Worm (Caenorhabditis elegans) whole organism, L4 larva: ENCODE data around the gene C05D10.4.
A peak's percentile ranks its signal among the peaks of the same experiment; 100 is the strongest.

Source experiments
- D1046.2 ChIP-seq: fragments of 200-800 bp; sonication (Bioruptor generic); IDR thresholded peaks from 2 replicates; pipeline ENCODE4 v1.3.6; 2022; ENCODE audit warnings: missing genetic modification characterization, missing compliant biosample characterization
- F37D6.2 ChIP-seq: sonication (generic microtip); optimal IDR thresholded peaks from 2 replicates; lab custom pipeline; 2016; ENCODE audit warnings: mild to moderate bottlenecking, missing genetic modification characterization, missing compliant biosample characterization
- R02D3.7 ChIP-seq: fragments of 150-350 bp; sonication (generic microtip); optimal IDR thresholded peaks from 3 replicates; lab custom pipeline; 2014; ENCODE audit warnings: missing biosample characterization, missing genetic modification characterization
- ZK337.2 ChIP-seq: fragments of 200-800 bp; sonication (Bioruptor generic); IDR thresholded peaks from 2 replicates; pipeline ENCODE4 v1.3.6; 2022; ENCODE audit warnings: missing genetic modification reagents, missing genetic modification characterization, missing compliant biosample characterization
- aha-1 ChIP-seq: fragments of 150-350 bp; peaks from one replicate; lab custom pipeline; 2014; ENCODE audit warnings: missing biosample characterization, missing genetic modification characterization
- aly-2 ChIP-seq: sonication (generic microtip); optimal IDR thresholded peaks from 2 replicates; lab custom pipeline; 2018; ENCODE audit warnings: missing biosample characterization, missing genetic modification characterization
- ama-1 ChIP-seq: fragments of 150-350 bp; optimal IDR thresholded peaks from 2 replicates; lab custom pipeline; 2014; ENCODE audit warnings: inconsistent platforms, mixed read lengths
- attf-4 ChIP-seq: sonication (generic microtip); optimal IDR thresholded peaks from 3 replicates; lab custom pipeline; 2017; ENCODE audit warnings: missing biosample characterization, missing genetic modification characterization
- ces-1 ChIP-seq: fragments of 150-350 bp; sonication (generic microtip); optimal IDR thresholded peaks from 4 replicates; lab custom pipeline; 2014; ENCODE audit warnings: missing biosample characterization, missing genetic modification reagents, missing genetic modification characterization
- cey-2 ChIP-seq: sonication (generic microtip); optimal IDR thresholded peaks from 3 replicates; lab custom pipeline; 2017; ENCODE audit warnings: missing genetic modification characterization, mild to moderate bottlenecking, missing compliant biosample characterization, antibody characterized with exemption, borderline replicate concordance; ENCODE audit not compliant: insufficient read depth
- ctbp-1 ChIP-seq: fragments of 200-800 bp; sonication (Bioruptor generic); IDR thresholded peaks from 2 replicates; pipeline ENCODE4 v1.3.6; 2022; ENCODE audit warnings: missing genetic modification reagents, missing genetic modification characterization, missing compliant biosample characterization
- daf-16 ChIP-seq, 3 experiments: sonication (generic microtip); optimal IDR thresholded peaks; 2 replicates each; lab custom pipeline; 2016 to 2017; ENCODE audit warnings: missing genetic modification characterization in 3 of 3, missing genetic modification reagents in 3 of 3, mild to moderate bottlenecking in 2 of 3, missing compliant biosample characterization in 2 of 3, missing biosample characterization in 1 of 3, moderate library complexity in 1 of 3
- daf-19 ChIP-seq: fragments of 200-800 bp; sonication (Bioruptor generic); conservative IDR thresholded peaks from 2 replicates; pipeline ENCODE4 v1.3.6; 2022; ENCODE audit warnings: missing genetic modification characterization, missing compliant biosample characterization
- dmd-8 ChIP-seq: fragments of 200-800 bp; sonication (Bioruptor generic); IDR thresholded peaks from 2 replicates; pipeline ENCODE4 v1.3.6; 2022; ENCODE audit warnings: missing genetic modification characterization, missing compliant biosample characterization
- dpl-1 ChIP-seq: fragments of 150-350 bp; optimal IDR thresholded peaks from 2 replicates; lab custom pipeline; 2014; ENCODE audit warnings: missing biosample characterization, missing genetic modification reagents, missing genetic modification characterization
- duxl-1 ChIP-seq: sonication (generic microtip); optimal IDR thresholded peaks from 2 replicates; lab custom pipeline; 2016; ENCODE audit warnings: mild to moderate bottlenecking, missing genetic modification characterization, moderate library complexity, missing compliant biosample characterization; ENCODE audit not compliant: poor library complexity
- dve-1 ChIP-seq: sonication (generic microtip); optimal IDR thresholded peaks from 2 replicates; lab custom pipeline; 2017; ENCODE audit warnings: antibody characterized with exemption, mild to moderate bottlenecking, missing genetic modification characterization, missing compliant biosample characterization; ENCODE audit not compliant: insufficient read depth
- egl-27 ChIP-seq: sonication (generic microtip); optimal IDR thresholded peaks from 3 replicates; lab custom pipeline; 2017; ENCODE audit warnings: missing biosample characterization, missing genetic modification reagents, missing genetic modification characterization
- egl-43 ChIP-seq: fragments of 200-800 bp; sonication (Bioruptor generic); IDR thresholded peaks from 2 replicates; pipeline ENCODE4 v1.3.6; 2022; ENCODE audit warnings: missing genetic modification reagents, missing genetic modification characterization, missing compliant biosample characterization
- fkh-10 ChIP-seq: fragments of 150-350 bp; optimal IDR thresholded peaks from 2 replicates; lab custom pipeline; 2014; ENCODE audit warnings: missing biosample characterization, missing genetic modification reagents, missing genetic modification characterization
- hif-1 ChIP-seq, 2 experiments: sonication (generic microtip); optimal IDR thresholded peaks; 2 replicates each; lab custom pipeline; 2016 to 2017; ENCODE audit warnings: missing compliant biosample characterization in 2 of 2, missing genetic modification characterization in 2 of 2, missing genetic modification reagents in 2 of 2, missing genotype in 2 of 2, mild to moderate bottlenecking in 1 of 2
- hlh-11 ChIP-seq: fragments of 200-800 bp; sonication (Bioruptor generic); optimal IDR thresholded peaks from 2 replicates; lab custom pipeline; 2018; ENCODE audit warnings: mild to moderate bottlenecking, missing genetic modification characterization, missing compliant biosample characterization
- hmg-1.1 ChIP-seq: fragments of 200-800 bp; sonication (Bioruptor generic); IDR thresholded peaks from 2 replicates; pipeline ENCODE4 v1.3.6; 2022; ENCODE audit warnings: missing genetic modification reagents, missing genetic modification characterization, missing compliant biosample characterization
- lir-3 ChIP-seq: sonication (generic microtip); optimal IDR thresholded peaks from 2 replicates; lab custom pipeline; 2016; ENCODE audit warnings: mild to moderate bottlenecking, missing genetic modification characterization, missing compliant biosample characterization
- mdl-1 ChIP-seq, 2 experiments: fragments of 150-350 bp in 1 of 2; sonication (generic microtip) in 1 of 2; optimal IDR thresholded peaks; 2 replicates each; lab custom pipeline; 2014 to 2017; ENCODE audit warnings: missing biosample characterization in 2 of 2, missing genetic modification characterization in 2 of 2
- mep-1 ChIP-seq: fragments of 150-350 bp; sonication (generic microtip); optimal IDR thresholded peaks from 3 replicates; lab custom pipeline; 2014; ENCODE audit warnings: missing biosample characterization, missing genetic modification characterization
- nhr-102 ChIP-seq: sonication (generic microtip); optimal IDR thresholded peaks from 2 replicates; lab custom pipeline; 2016; ENCODE audit warnings: mild to moderate bottlenecking, missing genetic modification characterization, moderate library complexity, missing compliant biosample characterization
- nhr-111 ChIP-seq: fragments of 200-800 bp; sonication (Bioruptor generic); optimal IDR thresholded peaks from 2 replicates; lab custom pipeline; 2018; ENCODE audit warnings: mild to moderate bottlenecking, missing genetic modification characterization, missing compliant biosample characterization
- nhr-237 ChIP-seq: sonication (generic microtip); optimal IDR thresholded peaks from 2 replicates; lab custom pipeline; 2017; ENCODE audit warnings: missing biosample characterization, missing genetic modification characterization
- nhr-25 ChIP-seq: sonication (generic microtip); optimal IDR thresholded peaks from 2 replicates; lab custom pipeline; 2017; ENCODE audit warnings: missing genetic modification characterization, mild to moderate bottlenecking, missing compliant biosample characterization, antibody characterized with exemption, moderate library complexity, borderline replicate concordance; ENCODE audit not compliant: insufficient read depth
- nhr-42 ChIP-seq: fragments of 200-800 bp; sonication (Bioruptor generic); IDR thresholded peaks from 2 replicates; pipeline ENCODE4 v1.3.6; 2022; ENCODE audit warnings: missing genetic modification characterization, missing compliant biosample characterization
- nhr-6 ChIP-seq: fragments of 150-350 bp; optimal IDR thresholded peaks from 2 replicates; lab custom pipeline; 2014; ENCODE audit warnings: missing biosample characterization, missing genetic modification characterization
- nhr-76 ChIP-seq: fragments of 150-350 bp; optimal IDR thresholded peaks from 2 replicates; lab custom pipeline; 2014; ENCODE audit warnings: missing biosample characterization, missing genetic modification characterization
- nhr-77 ChIP-seq: fragments of 150-350 bp; optimal IDR thresholded peaks from 2 replicates; lab custom pipeline; 2014; ENCODE audit warnings: missing biosample characterization, missing genetic modification characterization
- rbr-2 ChIP-seq: sonication (generic microtip); optimal IDR thresholded peaks from 2 replicates; lab custom pipeline; 2016; ENCODE audit warnings: missing genotype, missing genetic modification characterization, missing compliant biosample characterization
- saeg-2 ChIP-seq: fragments of 200-800 bp; sonication (Bioruptor generic); IDR thresholded peaks from 2 replicates; pipeline ENCODE4 v1.3.6; 2022; ENCODE audit warnings: missing genetic modification reagents, missing genetic modification characterization, missing compliant biosample characterization
- set-16 ChIP-seq: fragments of 200-800 bp; sonication (Bioruptor generic); IDR thresholded peaks from 2 replicates; pipeline ENCODE4 v1.3.6; 2022; ENCODE audit warnings: missing genetic modification reagents, missing genetic modification characterization, missing compliant biosample characterization
- spr-3 ChIP-seq: fragments of 200-800 bp; sonication (Bioruptor generic); optimal IDR thresholded peaks from 2 replicates; lab custom pipeline; 2018; ENCODE audit warnings: mild to moderate bottlenecking, missing genetic modification characterization, missing compliant biosample characterization
- unc-130 ChIP-seq: sonication (generic microtip); optimal IDR thresholded peaks from 2 replicates; lab custom pipeline; 2016; ENCODE audit warnings: missing genetic modification reagents, missing genetic modification characterization, missing compliant biosample characterization
- unc-39 ChIP-seq: sonication (generic microtip); optimal IDR thresholded peaks from 2 replicates; lab custom pipeline; 2017; ENCODE audit warnings: missing biosample characterization, missing genetic modification characterization
- unc-62 ChIP-seq, 3 experiments: fragments of 150-350 bp in 1 of 3; sonication (generic microtip); optimal IDR thresholded peaks in 2 of 3; peaks in 1 of 3; 1 replicate in 1 of 3; 2 replicates in 2 of 3; lab custom pipeline; 2014 to 2017; ENCODE audit warnings: missing biosample characterization in 3 of 3, missing genetic modification characterization in 3 of 3, missing genetic modification reagents in 3 of 3, missing genotype in 1 of 3
- zfp-3 ChIP-seq: fragments of 200-800 bp; sonication (Bioruptor generic); conservative IDR thresholded peaks from 2 replicates; pipeline ENCODE4 v1.3.6; 2022; ENCODE audit warnings: missing genetic modification reagents, missing genetic modification characterization, missing compliant biosample characterization
- ztf-7 ChIP-seq: fragments of 150-350 bp; optimal IDR thresholded peaks from 2 replicates; lab custom pipeline; 2014; ENCODE audit warnings: missing biosample characterization, missing genetic modification characterization

The C05D10.4 gene

DNA sequence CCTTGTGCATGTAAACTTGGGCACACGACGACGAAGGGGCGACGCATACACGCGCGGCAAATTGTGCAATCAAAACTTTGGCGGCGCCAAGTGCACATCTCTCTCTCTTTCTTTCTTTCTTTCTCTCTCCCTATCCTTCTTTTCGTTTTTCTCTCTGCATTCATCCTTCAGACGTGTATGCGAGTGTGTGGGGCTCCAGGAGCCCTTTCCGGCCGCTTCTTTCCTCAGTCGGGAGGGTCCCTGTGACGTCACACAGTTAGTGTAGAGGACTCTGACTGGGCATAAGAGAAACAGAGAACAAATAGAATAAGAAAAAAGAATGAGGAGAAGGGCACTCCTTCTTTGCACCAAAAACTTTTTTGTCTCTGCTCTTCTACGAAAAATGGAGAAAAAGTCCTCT lies 34.8 kb upstream of the C05D10.4 start (continued):
- TF ChIP-seq nhr-77 (tag; lab: Kevin White, UChicago) (no peak), nhr-6 (tag; lab: Kevin White, UChicago) (no peak), saeg-2 (GFP tag; lab: Robert Waterston, UW) (0 out of 2 replicates have a peak, but pooled peaks have one; percentile 6), egl-27 (no peak), unc-39 (tag; lab: Kevin White, UChicago) (no peak), fkh-10 (GFP tag; lab: Kevin White, UChicago) (peak; percentile 86), nhr-42 (GFP tag; lab: Robert Waterston, UW) (no peak), unc-130 (GFP tag; lab: Kevin White, UChicago) (no peak), dve-1 (tag; lab: Kevin White, UChicago) (no peak), hif-1 (tag; optimal IDR thresholded peaks at IDR 0.05; lab: Kevin White, UChicago) (peak in 1 of 2 experiments; percentile 61), duxl-1 (tag; lab: Kevin White, UChicago) (no peak), R02D3.7 (tag; lab: Kevin White, UChicago) (no peak), hmg-1.1 (peak; percentile 64), nhr-76 (tag; lab: Kevin White, UChicago) (no peak), dpl-1 (GFP tag; lab: Kevin White, UChicago) (no peak), nhr-102 (no peak), aly-2 (no peak), ama-1 (lab: Kevin White, UChicago) (no peak), ZK337.2 (GFP tag; lab: Robert Waterston, UW) (no peak), set-16 (peak; percentile 75), daf-16 (GFP tag; optimal IDR thresholded peaks at IDR 0.05; lab: Kevin White, UChicago) (no peak), daf-16 (tag; optimal IDR thresholded peaks at IDR 0.05; lab: Kevin White, UChicago) (no peak), nhr-111 (GFP tag; lab: Kevin White, UChicago) (no peak)

DNA sequence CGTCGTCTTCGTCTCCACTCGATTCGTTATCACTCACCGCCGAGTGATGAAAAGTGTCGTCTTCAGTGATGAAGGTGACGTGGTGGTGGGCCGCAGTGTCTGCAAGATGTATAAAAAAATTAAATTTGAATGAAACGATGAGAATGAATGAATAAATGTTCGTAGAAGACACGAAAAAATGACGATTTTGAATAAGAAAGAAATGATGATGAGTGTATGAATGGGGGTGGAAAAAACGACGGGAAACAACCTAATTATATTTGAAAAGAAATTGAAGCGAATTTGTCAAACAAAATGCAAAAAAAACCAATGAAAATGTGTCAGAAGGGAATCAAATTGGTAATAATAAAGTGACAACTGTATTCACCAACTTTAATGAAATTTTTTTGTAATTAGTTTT lies 33.5 kb upstream of the C05D10.4 start, which contains the start of gene mvk-1:
TSS of gene mvk-1 (minus strand) at position 101 of the 400 bp plus-strand sequence.
- TF ChIP-seq ztf-7 (tag; lab: Kevin White, UChicago) (no peak), nhr-25 (tag; lab: Kevin White, UChicago) (no peak), nhr-6 (tag; lab: Kevin White, UChicago) (no peak), zfp-3 (GFP tag; lab: Robert Waterston, UW) (no peak), cey-2 (tag; lab: Kevin White, UChicago) (no peak), lir-3 (tag; lab: Kevin White, UChicago) (no peak), nhr-237 (tag; lab: Kevin White, UChicago) (no peak)

DNA sequence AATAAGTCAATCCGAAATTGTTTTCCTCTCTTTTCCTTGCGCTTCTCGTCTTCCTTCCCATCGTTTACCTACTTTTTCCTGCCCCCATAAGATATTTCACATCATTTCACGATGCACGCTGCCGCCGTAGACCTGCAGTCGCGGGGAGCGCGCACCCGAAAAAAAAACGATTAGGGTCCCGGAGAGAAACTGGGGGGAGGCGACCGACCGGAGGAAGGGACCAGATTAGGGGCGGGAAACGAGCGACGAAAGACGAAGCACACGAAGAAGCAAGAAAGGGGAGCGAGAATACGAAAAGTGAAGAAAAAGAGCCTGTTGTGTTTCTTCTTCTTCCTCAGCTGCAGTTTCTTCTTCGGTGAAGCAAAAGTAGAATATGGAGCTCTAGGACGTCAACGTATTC lies 32.5 kb upstream of the C05D10.4 start:
- TF ChIP-seq lir-3 (tag; lab: Kevin White, UChicago) (no peak), ama-1 (lab: Kevin White, UChicago) (no peak), ces-1 (peak; percentile 5), hif-1 (tag; optimal IDR thresholded peaks at IDR 0.05; lab: Kevin White, UChicago) (no peak), daf-19 (GFP tag; lab: Robert Waterston, UW) (no peak), egl-43 (GFP tag; lab: Robert Waterston, UW) (peak; percentile 29; the same call in 1 of the 2 replicates), spr-3 (GFP tag; lab: Kevin White, UChicago) (no peak), mep-1 (tag; lab: Kevin White, UChicago) (peak; percentile 69), hlh-11 (peak; percentile 9), mdl-1 (tag; optimal IDR thresholded peaks at IDR 0.05; lab: Kevin White, UChicago) (peak in 1 of 2 experiments; percentile 18), aha-1 (tag; lab: Kevin White, UChicago) (peak; percentile 68), nhr-237 (tag; lab: Kevin White, UChicago) (no peak), set-16 (peak; percentile 89), D1046.2 (GFP tag; lab: Robert Waterston, UW) (no peak), attf-4 (tag; lab: Kevin White, UChicago) (no peak), ctbp-1 (GFP tag; lab: Robert Waterston, UW) (peak; percentile 67; the same call in 1 of the 2 replicates), F37D6.2 (tag; lab: Kevin White, UChicago) (peak; percentile 57), dmd-8 (0 out of 2 replicates have a peak, but pooled peaks have one; percentile 7), unc-62 (GFP tag; optimal IDR thresholded peaks at IDR 0.05 in 1 of 2; lab: Kevin White, UChicago) (peak in 1 of 2 experiments; percentile 93), unc-62 (tag; optimal IDR thresholded peaks at IDR 0.05; lab: Kevin White, UChicago) (no peak), rbr-2 (tag; lab: Kevin White, UChicago) (peak; percentile 18)
